Worm (Caenorhabditis elegans) whole organism, midembryonic: Measurements from ENCODE around the gene mtm-5.

Experiments
- T22C8.4 ChIP-seq: fragments of 200-800 bp; sonication (Bioruptor generic); IDR thresholded peaks from 2 replicates; pipeline ENCODE4 v1.3.6; 2022; ENCODE audit warnings: missing genetic modification characterization, missing compliant biosample characterization
- cog-1 ChIP-seq: sonication (generic microtip); optimal IDR thresholded peaks from 2 replicates; lab custom pipeline; 2016; ENCODE audit warnings: missing genetic modification characterization, missing compliant biosample characterization
- flt-1 ChIP-seq: fragments of 200-800 bp; sonication (Bioruptor generic); IDR thresholded peaks from 2 replicates; pipeline ENCODE4 v1.3.6; 2022; ENCODE audit warnings: missing genetic modification characterization, missing compliant biosample characterization
- klf-2 ChIP-seq: fragments of 200-800 bp; sonication (Bioruptor generic); conservative IDR thresholded peaks from 2 replicates; pipeline ENCODE4 v1.3.6; 2022; ENCODE audit warnings: missing genetic modification reagents, missing genetic modification characterization, missing compliant biosample characterization
- med-1 ChIP-seq: sonication (generic microtip); optimal IDR thresholded peaks from 2 replicates; lab custom pipeline; 2017; ENCODE audit warnings: missing genetic modification characterization, mild to moderate bottlenecking, missing compliant biosample characterization, antibody characterized with exemption, missing genetic modification reagents; ENCODE audit not compliant: insufficient read depth
- ref-1 ChIP-seq: fragments of 200-800 bp; sonication (Bioruptor generic); conservative IDR thresholded peaks from 2 replicates; pipeline ENCODE4 v1.3.6; 2022; ENCODE audit warnings: missing genetic modification reagents, missing genetic modification characterization, missing compliant biosample characterization
- tab-1 ChIP-seq: fragments of 200-800 bp; sonication (Bioruptor generic); IDR thresholded peaks from 2 replicates; pipeline ENCODE4 v1.3.6; 2022; ENCODE audit warnings: missing genetic modification characterization, missing compliant biosample characterization
- ztf-23 ChIP-seq: fragments of 200-800 bp; sonication (Bioruptor generic); IDR thresholded peaks from 2 replicates; pipeline ENCODE4 v1.3.6; 2022; ENCODE audit warnings: missing genetic modification reagents, missing genetic modification characterization, missing compliant biosample characterization
- ztf-29 ChIP-seq: fragments of 200-800 bp; sonication (Bioruptor generic); IDR thresholded peaks from 2 replicates; pipeline ENCODE4 v1.3.6; 2022; ENCODE audit warnings: missing genetic modification reagents, missing genetic modification characterization, missing compliant biosample characterization

Gene mtm-5

DNA sequence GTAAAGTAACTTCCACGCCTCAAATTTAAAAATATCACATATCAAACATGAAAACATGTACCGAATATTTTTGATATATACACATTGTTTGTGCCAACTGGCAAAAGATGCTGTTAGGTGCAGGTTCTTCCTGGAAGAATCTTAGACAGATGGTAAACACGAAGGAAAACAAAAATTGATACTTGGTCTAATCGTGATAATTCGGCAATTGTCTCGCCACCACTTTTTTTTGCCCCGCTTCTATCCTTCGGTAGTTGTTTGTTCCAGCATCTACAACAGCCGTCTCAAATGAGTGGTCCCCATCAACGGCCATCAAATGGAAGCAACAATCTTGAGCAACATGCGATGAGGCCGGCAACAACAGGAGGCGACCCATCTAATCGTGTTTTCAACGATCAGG, 45.8 kb downstream of the mtm-5 start:
- no peak for TF ChIP-seq med-1 (GFP tag; lab: Kevin White, UChicago)
- no peak for TF ChIP-seq ztf-29 (GFP tag; lab: Robert Waterston, UW)
- TF ChIP-seq ref-1 (GFP tag; lab: Robert Waterston, UW): no peak
- no peak for TF ChIP-seq T22C8.4
- TF ChIP-seq ztf-23: no peak
- TF ChIP-seq cog-1 (tag; lab: Kevin White, UChicago): no peak
- TF ChIP-seq flt-1: no peak
- TF ChIP-seq tab-1 (GFP tag; lab: Robert Waterston, UW): no peak
- no peak for TF ChIP-seq klf-2

- TF ChIP-seq T22C8.4: no peak
Measured at ce11 chrX:5195462-5196160, 47.6 kb downstream of the mtm-5 start, which contains the start of gene pqn-62. Gene pqn-62 (plus strand): TSS chrX:5196110.

ce11 chrX:5193402-5193801, 49.8 kb downstream of the mtm-5 start:
- TF ChIP-seq ztf-23: 0 out of 2 replicates have a peak, but pooled peaks have one; percentile 9
- TF ChIP-seq med-1 (GFP tag; lab: Kevin White, UChicago): no peak

ce11 chrX:5190061-5190460, 53.1 kb downstream of the mtm-5 start:
- TF ChIP-seq cog-1 (tag; lab: Kevin White, UChicago): no peak
- TF ChIP-seq ztf-23: no peak
- no peak for TF ChIP-seq ztf-29 (GFP tag; lab: Robert Waterston, UW)
- TF ChIP-seq ref-1 (GFP tag; lab: Robert Waterston, UW): no peak
- no peak for TF ChIP-seq tab-1 (GFP tag; lab: Robert Waterston, UW)

ce11 chrX:5188977-5189376, 54.2 kb downstream of the mtm-5 start, which contains the start of gene zig-6:
Gene zig-6 (minus strand): TSS chrX:5189077.
- TF ChIP-seq ref-1 (GFP tag; lab: Robert Waterston, UW) (no peak), ztf-23 (no peak), cog-1 (tag; lab: Kevin White, UChicago) (no peak), flt-1 (no peak), T22C8.4 (no peak), klf-2 (no peak), med-1 (GFP tag; lab: Kevin White, UChicago) (no peak), ztf-29 (GFP tag; lab: Robert Waterston, UW) (no peak)
